Worm (Caenorhabditis elegans) whole organism, L1 larva: ENCODE results near the gene C49H3.3.
A peak's percentile ranks its signal among the peaks of the same experiment; 100 is the strongest.

ENCODE experiments used
- C16A3.4 ChIP-seq: fragments of 150-350 bp; optimal IDR thresholded peaks from 2 replicates; lab custom pipeline; 2014; ENCODE audit warnings: missing biosample characterization, missing genetic modification characterization
- C34B4.2 ChIP-seq: sonication (generic microtip); optimal IDR thresholded peaks from 2 replicates; lab custom pipeline; 2017; ENCODE audit warnings: mild to moderate bottlenecking, missing genetic modification characterization, missing compliant biosample characterization
- blmp-1 ChIP-seq: fragments of 150-350 bp; optimal IDR thresholded peaks from 2 replicates; lab custom pipeline; 2014; ENCODE audit warnings: missing biosample characterization, missing genetic modification characterization
- ceh-82 ChIP-seq, 3 experiments: fragments of 150-350 bp in 1 of 3; sonication (generic microtip) in 2 of 3; optimal IDR thresholded peaks; 2 replicates each; lab custom pipeline; 2014 to 2017; ENCODE audit warnings: missing biosample characterization in 3 of 3, missing genetic modification characterization in 3 of 3
- ceh-88 ChIP-seq: fragments of 200-800 bp; sonication (Bioruptor generic); IDR thresholded peaks from 2 replicates; pipeline ENCODE4 v1.3.6; 2022; ENCODE audit warnings: missing genetic modification characterization, missing compliant biosample characterization
- ceh-90 ChIP-seq: sonication (generic microtip); optimal IDR thresholded peaks from 2 replicates; lab custom pipeline; 2016; ENCODE audit warnings: missing genetic modification characterization, missing compliant biosample characterization
- dpl-1 ChIP-seq, 3 experiments: fragments of 150-350 bp in 2 of 3; sonication (generic microtip) in 1 of 3; optimal IDR thresholded peaks; 2 replicates each; lab custom pipeline; 2014 to 2017; ENCODE audit warnings: missing biosample characterization in 3 of 3, missing genetic modification characterization in 3 of 3, missing genetic modification reagents in 3 of 3
- dsc-1 ChIP-seq: sonication (generic microtip); optimal IDR thresholded peaks from 2 replicates; lab custom pipeline; 2016; ENCODE audit warnings: mild to moderate bottlenecking, missing genetic modification characterization, missing compliant biosample characterization
- efl-1 ChIP-seq, 4 experiments: fragments of 150-350 bp; optimal IDR thresholded peaks in 3 of 4; peaks in 1 of 4; 1 replicate in 1 of 4; 2 replicates in 3 of 4; lab custom pipeline; 2014; ENCODE audit warnings: missing biosample characterization in 2 of 4, missing genetic modification characterization in 2 of 4, missing genetic modification reagents in 2 of 4
- egl-13 ChIP-seq: sonication (generic microtip); optimal IDR thresholded peaks from 2 replicates; lab custom pipeline; 2016; ENCODE audit warnings: missing genotype, missing genetic modification reagents, missing genetic modification characterization, missing compliant biosample characterization
- elt-3 ChIP-seq, 6 experiments: fragments of 150-350 bp in 1 of 6; sonication (generic microtip); optimal IDR thresholded peaks; 2 replicates each; lab custom pipeline; 2017 to 2018; ENCODE audit warnings: missing biosample characterization in 6 of 6, missing genetic modification characterization in 6 of 6, inconsistent platforms in 1 of 6
- fos-1 ChIP-seq: fragments of 150-350 bp; optimal IDR thresholded peaks from 2 replicates; lab custom pipeline; 2014; ENCODE audit warnings: missing biosample characterization, missing genetic modification characterization
- hpl-2 ChIP-seq: fragments of 150-350 bp; optimal IDR thresholded peaks from 2 replicates; lab custom pipeline; 2014; ENCODE audit warnings: missing biosample characterization, missing genetic modification reagents, missing genetic modification characterization
- isw-1 ChIP-seq: fragments of 200-800 bp; sonication (Bioruptor generic); IDR thresholded peaks from 2 replicates; pipeline ENCODE4 v1.3.6; 2022; ENCODE audit warnings: missing genetic modification characterization, missing compliant biosample characterization
- lin-13 ChIP-seq: fragments of 150-350 bp; optimal IDR thresholded peaks from 2 replicates; lab custom pipeline; 2014; ENCODE audit warnings: missing biosample characterization, missing genetic modification reagents, missing genetic modification characterization
- lin-14 ChIP-seq: fragments of 200-800 bp; sonication (Bioruptor generic); optimal IDR thresholded peaks from 2 replicates; lab custom pipeline; 2018; ENCODE audit warnings: mild to moderate bottlenecking, missing genetic modification characterization, moderate library complexity, missing compliant biosample characterization
- lin-35 ChIP-seq, 2 experiments: fragments of 150-350 bp; optimal IDR thresholded peaks; 2 replicates each; lab custom pipeline; 2014; ENCODE audit warnings: missing biosample characterization in 2 of 2, missing genetic modification characterization in 2 of 2, missing genetic modification reagents in 2 of 2
- lin-39 ChIP-seq: fragments of 150-350 bp; optimal IDR thresholded peaks from 2 replicates; lab custom pipeline; 2014; ENCODE audit warnings: missing biosample characterization, missing genetic modification reagents, missing genetic modification characterization
- lsy-2 ChIP-seq, 2 experiments: fragments of 150-350 bp; optimal IDR thresholded peaks; 2 replicates each; lab custom pipeline; 2014; ENCODE audit warnings: missing biosample characterization in 2 of 2, missing genetic modification characterization in 2 of 2
- mep-1 ChIP-seq: fragments of 150-350 bp; optimal IDR thresholded peaks from 2 replicates; lab custom pipeline; 2014; ENCODE audit warnings: missing biosample characterization, missing genetic modification characterization
- nhr-12 ChIP-seq: sonication (generic microtip); optimal IDR thresholded peaks from 2 replicates; lab custom pipeline; 2017; ENCODE audit warnings: missing biosample characterization, missing genetic modification characterization
- nhr-19 ChIP-seq: fragments of 200-800 bp; sonication (Bioruptor generic); conservative IDR thresholded peaks from 2 replicates; pipeline ENCODE4 v1.3.6; 2022; ENCODE audit warnings: missing genetic modification characterization, missing compliant biosample characterization
- nhr-47 ChIP-seq: sonication (generic microtip); optimal IDR thresholded peaks from 2 replicates; lab custom pipeline; 2016; ENCODE audit warnings: mild to moderate bottlenecking, missing genetic modification characterization, moderate library complexity, missing compliant biosample characterization
- nhr-71 ChIP-seq: sonication (generic microtip); optimal IDR thresholded peaks from 2 replicates; lab custom pipeline; 2016; ENCODE audit warnings: mild to moderate bottlenecking, missing genetic modification characterization, moderate library complexity, missing compliant biosample characterization
- nhr-84 ChIP-seq: sonication (generic microtip); optimal IDR thresholded peaks from 2 replicates; lab custom pipeline; 2017; ENCODE audit warnings: missing biosample characterization, missing genetic modification characterization
- nhr-85 ChIP-seq: sonication (generic microtip); peaks from one replicate; lab custom pipeline; 2016; ENCODE audit warnings: missing genetic modification characterization, inconsistent platforms, missing compliant biosample characterization
- nhr-90 ChIP-seq: sonication (generic microtip); optimal IDR thresholded peaks from 2 replicates; lab custom pipeline; 2016; ENCODE audit warnings: mild to moderate bottlenecking, missing genetic modification characterization, missing compliant biosample characterization; ENCODE audit not compliant: poor library complexity
- rnt-1 ChIP-seq: sonication (generic microtip); optimal IDR thresholded peaks from 2 replicates; lab custom pipeline; 2016; ENCODE audit warnings: mild to moderate bottlenecking, missing genetic modification characterization, moderate library complexity, missing compliant biosample characterization
- skn-1 ChIP-seq: fragments of 150-350 bp; optimal IDR thresholded peaks from 2 replicates; lab custom pipeline; 2014; ENCODE audit warnings: missing biosample characterization, missing genetic modification characterization
- snpc-4 ChIP-seq: fragments of 150-350 bp; optimal IDR thresholded peaks from 2 replicates; lab custom pipeline; 2014; ENCODE audit warnings: missing biosample characterization, missing genetic modification characterization
- sox-4 ChIP-seq: sonication (generic microtip); optimal IDR thresholded peaks from 2 replicates; lab custom pipeline; 2016; ENCODE audit warnings: missing genetic modification characterization, missing compliant biosample characterization
- unc-62 ChIP-seq: fragments of 150-350 bp; optimal IDR thresholded peaks from 2 replicates; lab custom pipeline; 2014; ENCODE audit warnings: missing biosample characterization, missing genetic modification reagents, missing genetic modification characterization
- unc-98 ChIP-seq: fragments of 200-800 bp; sonication (Bioruptor generic); IDR thresholded peaks from 2 replicates; pipeline ENCODE4 v1.3.6; 2022; ENCODE audit warnings: missing genetic modification characterization, missing compliant biosample characterization
- xbp-1 ChIP-seq: sonication (generic microtip); optimal IDR thresholded peaks from 2 replicates; lab custom pipeline; 2016; ENCODE audit warnings: missing genetic modification characterization, missing compliant biosample characterization
- ztf-11 ChIP-seq, 2 experiments: sonication (generic microtip); optimal IDR thresholded peaks; 2 replicates each; lab custom pipeline; 2016 to 2017; ENCODE audit warnings: missing genetic modification characterization in 2 of 2, missing biosample characterization in 1 of 2, missing compliant biosample characterization in 1 of 2

The C49H3.3 gene

ce11 chrIV:7926102-7926840 is 2.1 kb downstream of the C49H3.3 start, which contains the start of gene rps-2:
rps-2 (minus strand) TSS chrIV:7926391.
- TF ChIP-seq nhr-71 (tag; lab: Kevin White, UChicago), result peak; percentile 31
- TF ChIP-seq ztf-11 (tag; optimal IDR thresholded peaks at IDR 0.05; lab: Kevin White, UChicago), result no peak
- TF ChIP-seq isw-1, result no peak
- no peak for TF ChIP-seq lin-14 (GFP tag; lab: Kevin White, UChicago)
- TF ChIP-seq unc-98 (GFP tag; lab: Robert Waterston, UW), result no peak
- peak; percentile 3 for TF ChIP-seq lin-39 (tag; lab: Kevin White, UChicago)
- TF ChIP-seq mep-1, result peak; percentile 33
- TF ChIP-seq ceh-82 (tag; optimal IDR thresholded peaks at IDR 0.05; lab: Kevin White, UChicago), result no peak
- peak; percentile 34 for TF ChIP-seq rnt-1 (tag; lab: Kevin White, UChicago)
- TF ChIP-seq lin-35 (GFP tag; optimal IDR thresholded peaks at IDR 0.05; lab: Kevin White, UChicago), result peak; percentile 35 to 57
- peak; percentile 39 for TF ChIP-seq skn-1 (tag; lab: Kevin White, UChicago)
- peak; percentile 31 to 71 for TF ChIP-seq lsy-2 (tag; optimal IDR thresholded peaks at IDR 0.05; lab: Kevin White, UChicago)
- peak; percentile 48 for TF ChIP-seq blmp-1
- TF ChIP-seq snpc-4 (tag; lab: Kevin White, UChicago), result no peak
- no peak for TF ChIP-seq ceh-88 (GFP tag; lab: Robert Waterston, UW)
- peak; percentile 33 for TF ChIP-seq C16A3.4 (tag; lab: Kevin White, UChicago)
- no peak for TF ChIP-seq C34B4.2 (tag; lab: Kevin White, UChicago)
- TF ChIP-seq unc-62 (GFP tag; lab: Kevin White, UChicago), result no peak
- no peak for TF ChIP-seq nhr-90 (tag; lab: Kevin White, UChicago)
- no peak for TF ChIP-seq egl-13 (tag; lab: Kevin White, UChicago)
- peak; percentile 40 to 55 for TF ChIP-seq efl-1 (optimal IDR thresholded peaks at IDR 0.05; lab: Kevin White, UChicago)
- TF ChIP-seq efl-1 (GFP tag; optimal IDR thresholded peaks at IDR 0.05 in 1 of 2; lab: Kevin White, UChicago), result peak in 1 of 2 experiments; percentile 34
- TF ChIP-seq nhr-19 (GFP tag; lab: Robert Waterston, UW), result 0 out of 2 replicates have a peak, but pooled peaks have one; percentile 3
- no peak for TF ChIP-seq hpl-2
- TF ChIP-seq xbp-1 (tag; lab: Kevin White, UChicago), result peak; percentile 15
- peak; percentile 8 for TF ChIP-seq nhr-47 (tag; lab: Kevin White, UChicago)
- no peak for TF ChIP-seq sox-4
- no peak for TF ChIP-seq fos-1 (tag; lab: Kevin White, UChicago)
- TF ChIP-seq dpl-1 (GFP tag; optimal IDR thresholded peaks at IDR 0.05; lab: Kevin White, UChicago), result peak in 2 of 3 experiments; percentile 29 to 53
- no peak for TF ChIP-seq nhr-12 (tag; lab: Kevin White, UChicago)
- TF ChIP-seq, all 84 proteins: peak for 14

DNA sequence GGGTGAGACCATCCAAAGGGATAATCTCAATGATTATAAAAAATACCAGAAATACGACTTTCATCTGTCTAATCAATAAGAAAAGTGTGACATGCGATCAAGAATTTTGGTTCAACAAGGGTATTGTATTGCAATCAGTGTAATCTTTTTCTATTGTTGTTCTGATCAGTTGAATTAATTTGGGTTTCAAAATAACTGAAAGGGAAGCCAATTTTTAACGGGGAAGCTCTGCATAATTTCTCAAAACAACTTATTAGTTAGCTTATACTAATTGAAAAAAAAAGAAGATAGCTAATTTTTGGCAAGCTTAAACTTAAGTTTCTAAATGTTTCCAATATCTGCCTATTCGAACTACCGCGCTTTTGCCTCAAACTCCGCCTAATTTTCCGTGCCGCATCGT is 3.1 kb downstream of the C49H3.3 start, which contains the start of gene C49H3.12:
TSS of gene C49H3.12 (minus strand) at position 101 of the 400 bp plus-strand sequence.
- TF ChIP-seq rnt-1 (tag; lab: Kevin White, UChicago), result no peak
- peak; percentile 3 for TF ChIP-seq nhr-85
- TF ChIP-seq lin-13 (GFP tag; lab: Kevin White, UChicago), result no peak
- TF ChIP-seq efl-1 (optimal IDR thresholded peaks at IDR 0.05; lab: Kevin White, UChicago), result no peak
- peak in 1 of 2 experiments; percentile 7 for TF ChIP-seq efl-1 (GFP tag; optimal IDR thresholded peaks at IDR 0.05 in 1 of 2; lab: Kevin White, UChicago)

- TF ChIP-seq dsc-1 (tag; lab: Kevin White, UChicago), result peak; percentile 51
- TF ChIP-seq ceh-90 (tag; lab: Kevin White, UChicago), result no peak
- peak; percentile 32 for TF ChIP-seq nhr-85
- TF ChIP-seq, all 84 proteins: peak for 2
Observed at ce11 chrIV:7927852-7928251, 3.7 kb downstream of the C49H3.3 start, which contains the start of gene gcy-8. gcy-8 (plus strand) TSS chrIV:7928152.

ce11 chrIV:7931873-7932272 is 7.7 kb downstream of the C49H3.3 start:
- TF ChIP-seq lin-13 (GFP tag; lab: Kevin White, UChicago), result no peak
- no peak for TF ChIP-seq nhr-84 (tag; lab: Kevin White, UChicago)
- no peak for TF ChIP-seq elt-3 (tag; optimal IDR thresholded peaks at IDR 0.05; lab: Kevin White, UChicago)
- TF ChIP-seq, all 84 proteins: peak for 0
